Worm (Caenorhabditis elegans) whole organism, L2 larva: Measurements from ENCODE around the gene F49F1.10.

Experiments used
- C34F6.9 ChIP-seq: fragments of 150-350 bp; optimal IDR thresholded peaks from 2 replicates; lab custom pipeline; 2014; ENCODE audit warnings: missing biosample characterization, missing genetic modification characterization
- F13H6.1 ChIP-seq: sonication (generic microtip); optimal IDR thresholded peaks from 2 replicates; lab custom pipeline; 2016; ENCODE audit warnings: missing genetic modification characterization, missing compliant biosample characterization
- R02D3.7 ChIP-seq: fragments of 150-350 bp; optimal IDR thresholded peaks from 2 replicates; lab custom pipeline; 2014; ENCODE audit warnings: missing biosample characterization, missing genetic modification characterization
- Y55F3AM.14 ChIP-seq: fragments of 200-800 bp; sonication (Bioruptor generic); optimal IDR thresholded peaks from 2 replicates; lab custom pipeline; 2018; ENCODE audit warnings: mild to moderate bottlenecking, missing genetic modification characterization, missing compliant biosample characterization
- ZK546.5 ChIP-seq: sonication (generic microtip); optimal IDR thresholded peaks from 2 replicates; lab custom pipeline; 2017; ENCODE audit warnings: missing biosample characterization, missing genetic modification characterization
- alr-1 ChIP-seq: fragments of 150-350 bp; optimal IDR thresholded peaks from 2 replicates; lab custom pipeline; 2014; ENCODE audit warnings: missing biosample characterization, missing genetic modification characterization
- aly-2 ChIP-seq: fragments of 150-350 bp; optimal IDR thresholded peaks from 2 replicates; lab custom pipeline; 2014; ENCODE audit warnings: missing biosample characterization, missing genetic modification characterization
- ama-1 ChIP-seq: fragments of 150-350 bp; optimal IDR thresholded peaks from 2 replicates; lab custom pipeline; 2018; ENCODE audit warnings: inconsistent platforms
- blmp-1 ChIP-seq: sonication (generic microtip); optimal IDR thresholded peaks from 2 replicates; lab custom pipeline; 2017; ENCODE audit warnings: missing genetic modification characterization, mild to moderate bottlenecking, missing compliant biosample characterization, antibody characterized with exemption, moderate library complexity; ENCODE audit not compliant: insufficient read depth
- ceh-16 ChIP-seq: fragments of 150-350 bp; optimal IDR thresholded peaks from 2 replicates; lab custom pipeline; 2014; ENCODE audit warnings: missing biosample characterization, missing genetic modification characterization
- ceh-82 ChIP-seq: fragments of 150-350 bp; optimal IDR thresholded peaks from 2 replicates; lab custom pipeline; 2014; ENCODE audit warnings: missing biosample characterization, missing genetic modification characterization
- crh-2 ChIP-seq: sonication (generic microtip); optimal IDR thresholded peaks from 2 replicates; lab custom pipeline; 2017; ENCODE audit warnings: missing biosample characterization, missing genetic modification characterization
- dmd-4 ChIP-seq: sonication (generic microtip); optimal IDR thresholded peaks from 2 replicates; lab custom pipeline; 2017; ENCODE audit warnings: missing biosample characterization, missing genetic modification characterization
- egl-27 ChIP-seq: sonication (generic microtip); optimal IDR thresholded peaks from 3 replicates; lab custom pipeline; 2017; ENCODE audit warnings: missing biosample characterization, missing genetic modification reagents, missing genetic modification characterization
- elt-1 ChIP-seq: fragments of 150-350 bp; optimal IDR thresholded peaks from 2 replicates; lab custom pipeline; 2014; ENCODE audit warnings: missing biosample characterization, missing genetic modification characterization
- elt-3 ChIP-seq: sonication (generic microtip); optimal IDR thresholded peaks from 2 replicates; lab custom pipeline; 2017; ENCODE audit warnings: missing biosample characterization, missing genetic modification characterization
- fos-1 ChIP-seq: fragments of 150-350 bp; optimal IDR thresholded peaks from 2 replicates; lab custom pipeline; 2014; ENCODE audit warnings: missing biosample characterization, missing genetic modification characterization
- lin-13 ChIP-seq: fragments of 150-350 bp; optimal IDR thresholded peaks from 2 replicates; lab custom pipeline; 2014; ENCODE audit warnings: missing biosample characterization, missing genetic modification reagents, missing genetic modification characterization
- mab-5 ChIP-seq: fragments of 150-350 bp; optimal IDR thresholded peaks from 2 replicates; lab custom pipeline; 2014; ENCODE audit warnings: missing biosample characterization, missing genetic modification characterization
- nhr-10 ChIP-seq: sonication (generic microtip); optimal IDR thresholded peaks from 2 replicates; lab custom pipeline; 2017; ENCODE audit warnings: missing biosample characterization, missing genetic modification characterization
- nhr-11 ChIP-seq: fragments of 150-350 bp; optimal IDR thresholded peaks from 2 replicates; lab custom pipeline; 2014; ENCODE audit warnings: missing biosample characterization, missing genetic modification characterization
- nhr-129 ChIP-seq: fragments of 150-350 bp; optimal IDR thresholded peaks from 2 replicates; lab custom pipeline; 2014; ENCODE audit warnings: missing biosample characterization, missing genetic modification characterization
- nhr-21 ChIP-seq: fragments of 150-350 bp; optimal IDR thresholded peaks from 2 replicates; lab custom pipeline; 2014; ENCODE audit warnings: missing biosample characterization, missing genetic modification characterization
- nhr-23 ChIP-seq: fragments of 150-350 bp; optimal IDR thresholded peaks from 2 replicates; lab custom pipeline; 2014; ENCODE audit warnings: missing biosample characterization, missing genetic modification reagents, missing genetic modification characterization
- nhr-237 ChIP-seq: fragments of 150-350 bp; optimal IDR thresholded peaks from 2 replicates; lab custom pipeline; 2014; ENCODE audit warnings: missing biosample characterization, missing genetic modification characterization
- nhr-6 ChIP-seq: fragments of 150-350 bp; optimal IDR thresholded peaks from 2 replicates; lab custom pipeline; 2014; ENCODE audit warnings: missing biosample characterization, missing genetic modification characterization
- nhr-77 ChIP-seq: fragments of 150-350 bp; optimal IDR thresholded peaks from 2 replicates; lab custom pipeline; 2014; ENCODE audit warnings: missing biosample characterization, missing genetic modification characterization
- sem-4 ChIP-seq: fragments of 150-350 bp; optimal IDR thresholded peaks from 2 replicates; lab custom pipeline; 2014; ENCODE audit warnings: missing biosample characterization, missing genetic modification reagents, missing genetic modification characterization
- skn-1 ChIP-seq: sonication (generic microtip); optimal IDR thresholded peaks from 2 replicates; lab custom pipeline; 2017; ENCODE audit warnings: missing biosample characterization, missing genetic modification characterization
- sma-3 ChIP-seq: sonication (generic microtip); optimal IDR thresholded peaks from 2 replicates; lab custom pipeline; 2016; ENCODE audit warnings: missing genetic modification reagents, missing genetic modification characterization, missing compliant biosample characterization
- sma-9 ChIP-seq, 2 experiments: fragments of 150-350 bp in 1 of 2; sonication (generic microtip) in 1 of 2; optimal IDR thresholded peaks; 2 replicates each; lab custom pipeline; 2014 to 2016; ENCODE audit warnings: missing genetic modification characterization in 2 of 2, mild to moderate bottlenecking in 1 of 2, missing biosample characterization in 1 of 2, missing compliant biosample characterization in 1 of 2, missing genetic modification reagents in 1 of 2, moderate library complexity in 1 of 2
- unc-62 ChIP-seq: fragments of 150-350 bp; optimal IDR thresholded peaks from 2 replicates; lab custom pipeline; 2014; ENCODE audit warnings: missing biosample characterization, missing genetic modification reagents, missing genetic modification characterization
- zag-1 ChIP-seq: fragments of 150-350 bp; optimal IDR thresholded peaks from 2 replicates; lab custom pipeline; 2014; ENCODE audit warnings: missing biosample characterization, missing genetic modification characterization
- ztf-1 ChIP-seq: fragments of 200-800 bp; sonication (Bioruptor generic); conservative IDR thresholded peaks from 2 replicates; pipeline ENCODE4 v1.3.6; 2022; ENCODE audit warnings: missing genetic modification characterization, missing compliant biosample characterization
- ztf-11 ChIP-seq: sonication (generic microtip); optimal IDR thresholded peaks from 2 replicates; lab custom pipeline; 2017; ENCODE audit warnings: missing biosample characterization, missing genetic modification characterization
- ztf-4 ChIP-seq: fragments of 150-350 bp; optimal IDR thresholded peaks from 2 replicates; lab custom pipeline; 2014; ENCODE audit warnings: missing biosample characterization, missing genetic modification characterization

Gene F49F1.10

ce11 chrIV:4171531-4172163 lies 32.7 kb upstream of the F49F1.10 start, which contains the start of the genes K08D10.13 and rnp-2 (continued):
- TF ChIP-seq aly-2: no peak
- no peak for TF ChIP-seq nhr-11 (tag; lab: Kevin White, UChicago)
- no peak for TF ChIP-seq ztf-4 (tag; lab: Kevin White, UChicago)
- TF ChIP-seq sma-9 (GFP tag; optimal IDR thresholded peaks at IDR 0.05; lab: Kevin White, UChicago): no peak
- TF ChIP-seq sma-9 (tag; optimal IDR thresholded peaks at IDR 0.05; lab: Kevin White, UChicago): no peak
- TF ChIP-seq F13H6.1 (tag; lab: Kevin White, UChicago): peak; percentile 40
- TF ChIP-seq ama-1 (lab: Kevin White, UChicago): no peak
- TF ChIP-seq elt-3 (tag; lab: Kevin White, UChicago): no peak
- no peak for TF ChIP-seq egl-27 (tag; lab: Kevin White, UChicago)
- TF ChIP-seq nhr-129 (tag; lab: Kevin White, UChicago): no peak
- no peak for TF ChIP-seq R02D3.7
- TF ChIP-seq alr-1 (tag; lab: Kevin White, UChicago): no peak
- no peak for TF ChIP-seq nhr-237 (tag; lab: Kevin White, UChicago)
- TF ChIP-seq zag-1 (tag; lab: Kevin White, UChicago): no peak
- no peak for TF ChIP-seq skn-1 (tag; lab: Kevin White, UChicago)
- no peak for TF ChIP-seq ceh-82 (tag; lab: Kevin White, UChicago)
- TF ChIP-seq sem-4: no peak
- no peak for TF ChIP-seq Y55F3AM.14
- no peak for TF ChIP-seq nhr-21 (tag; lab: Kevin White, UChicago)
- TF ChIP-seq dmd-4 (tag; lab: Kevin White, UChicago): no peak
- TF ChIP-seq sma-3: peak; percentile 46

- TF ChIP-seq Y55F3AM.14 (no peak), blmp-1 (tag; lab: Kevin White, UChicago) (no peak), unc-62 (GFP tag; lab: Kevin White, UChicago) (no peak), egl-27 (tag; lab: Kevin White, UChicago) (no peak)
Measured at ce11 chrIV:4167296-4167695, 28.4 kb upstream of the F49F1.10 start.

- TF ChIP-seq ceh-16 (tag; lab: Kevin White, UChicago): no peak
- TF ChIP-seq R02D3.7: no peak
- TF ChIP-seq F13H6.1 (tag; lab: Kevin White, UChicago): no peak
- no peak for TF ChIP-seq nhr-23
- no peak for TF ChIP-seq ztf-1 (GFP tag; lab: Robert Waterston, UW)
- no peak for TF ChIP-seq ZK546.5 (tag; lab: Kevin White, UChicago)
- no peak for TF ChIP-seq fos-1 (tag; lab: Kevin White, UChicago)
- TF ChIP-seq dmd-4 (tag; lab: Kevin White, UChicago): no peak
- no peak for TF ChIP-seq ama-1 (lab: Kevin White, UChicago)
- TF ChIP-seq mab-5: no peak
- TF ChIP-seq elt-3 (tag; lab: Kevin White, UChicago): no peak
- TF ChIP-seq egl-27 (tag; lab: Kevin White, UChicago): no peak
Measured at ce11 chrIV:4164392-4164791, 25.5 kb upstream of the F49F1.10 start, which contains the start of gene scrm-8. TSS of gene scrm-8 (plus strand) at chrIV:4164692.

ce11 chrIV:4162121-4162520 lies 23.2 kb upstream of the F49F1.10 start, which contains the start of gene scrm-5:
TSS of gene scrm-5 (plus strand) at chrIV:4162421.
- TF ChIP-seq ZK546.5 (tag; lab: Kevin White, UChicago): no peak
- no peak for TF ChIP-seq crh-2 (tag; lab: Kevin White, UChicago)
- no peak for TF ChIP-seq nhr-129 (tag; lab: Kevin White, UChicago)
- no peak for TF ChIP-seq elt-1 (tag; lab: Kevin White, UChicago)
- no peak for TF ChIP-seq unc-62 (GFP tag; lab: Kevin White, UChicago)
- TF ChIP-seq nhr-10 (tag; lab: Kevin White, UChicago): no peak
- TF ChIP-seq aly-2: no peak
- no peak for TF ChIP-seq alr-1 (tag; lab: Kevin White, UChicago)
- no peak for TF ChIP-seq ztf-11 (tag; lab: Kevin White, UChicago)
- TF ChIP-seq nhr-6: no peak
- no peak for TF ChIP-seq sma-9 (GFP tag; optimal IDR thresholded peaks at IDR 0.05; lab: Kevin White, UChicago)
- TF ChIP-seq sma-9 (tag; optimal IDR thresholded peaks at IDR 0.05; lab: Kevin White, UChicago): no peak
- TF ChIP-seq sem-4: no peak
- no peak for TF ChIP-seq skn-1 (tag; lab: Kevin White, UChicago)
- no peak for TF ChIP-seq lin-13 (GFP tag; lab: Kevin White, UChicago)
- no peak for TF ChIP-seq C34F6.9 (tag; lab: Kevin White, UChicago)
- TF ChIP-seq nhr-237 (tag; lab: Kevin White, UChicago): no peak
- TF ChIP-seq nhr-77: no peak
- TF ChIP-seq egl-27 (tag; lab: Kevin White, UChicago): no peak
